Fruit fly (Drosophila melanogaster) whole organism, wandering third instar larva: ENCODE results near the gene TwdlT.

ENCODE experiments used
- Dfd ChIP-seq: fragments of >200 bp; optimal IDR thresholded peaks from 2 replicates; lab custom pipeline; 2017; ENCODE audit warnings: missing biosample characterization, missing genetic modification characterization
- GATAd ChIP-seq: sonication (Bioruptor generic); optimal IDR thresholded peaks from 2 replicates; lab custom pipeline; 2016; ENCODE audit warnings: missing biosample characterization, missing genetic modification characterization
- Myc ChIP-seq: fragments of >200 bp; optimal IDR thresholded peaks from 2 replicates; lab custom pipeline; 2017
- fru ChIP-seq: fragments of 200-800 bp; sonication (Bioruptor generic); optimal IDR thresholded peaks from 3 replicates; lab custom pipeline; 2016; ENCODE audit warnings: missing biosample characterization, mild to moderate bottlenecking, missing genetic modification characterization
- lola ChIP-seq: fragments of >200 bp; optimal IDR thresholded peaks from 2 replicates; lab custom pipeline; 2017; ENCODE audit warnings: missing biosample characterization, missing genetic modification characterization
- pan ChIP-seq: fragments of >200 bp; optimal IDR thresholded peaks from 2 replicates; lab custom pipeline; 2017

DNA sequence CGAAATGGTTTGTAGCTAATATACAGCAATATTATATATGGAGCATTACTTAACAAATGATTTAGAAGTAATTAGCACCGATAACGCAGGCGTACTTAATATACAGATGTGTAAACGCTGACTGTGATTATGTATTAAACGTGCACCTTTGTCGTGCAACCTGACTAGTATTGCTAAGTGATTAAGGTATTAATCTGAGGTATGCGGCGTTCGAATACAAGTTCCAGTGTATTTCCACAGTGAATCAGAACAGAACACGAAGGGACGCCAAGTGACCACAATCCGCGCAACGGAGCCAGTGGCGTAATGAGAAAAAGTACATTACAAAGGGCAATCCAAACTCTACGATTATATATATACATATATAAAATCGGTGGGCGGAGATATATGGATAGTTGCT, 15.1 kb downstream of the TwdlT start, which contains the start of gene Nep5:
- no peak for TF ChIP-seq pan (lab: Kevin White, UChicago)
- no peak for TF ChIP-seq fru (GFP tag; lab: Kevin White, UChicago)
- TF ChIP-seq GATAd (GFP tag; lab: Kevin White, UChicago): no peak
- TF ChIP-seq Myc (lab: Kevin White, UChicago): no peak
- TF ChIP-seq Dfd (GFP tag; lab: Kevin White, UChicago): no peak
- no peak for TF ChIP-seq lola (GFP tag; lab: Kevin White, UChicago)
